Fruit fly (Drosophila melanogaster) whole organism, larva: ENCODE results near the gene alpha-Est6.

Experiments used
- noc ChIP-seq: fragments of 200-800 bp; sonication (Bioruptor generic); optimal IDR thresholded peaks from 3 replicates; lab custom pipeline; 2019; ENCODE audit warnings: missing biosample characterization, mild to moderate bottlenecking, missing genetic modification characterization, moderate library complexity

alpha-Est6 gene

dm6 chr3R:7475708-7476107, 52.9 kb downstream of the alpha-Est6 start:
- no peak for TF ChIP-seq noc (tag; lab: Kevin White, UChicago)

- peak; percentile 44 for TF ChIP-seq noc (tag; lab: Kevin White, UChicago)
Measured at dm6 chr3R:7474616-7475120, 53.9 kb downstream of the alpha-Est6 start.
